Fruit fly (Drosophila melanogaster) whole organism, embryonic: ENCODE results near the gene alpha-Est8.

Experiments used
- Abd-B ChIP-seq: fragments of 200-800 bp; sonication (Bioruptor generic); optimal IDR thresholded peaks from 2 replicates; lab custom pipeline; 2018; ENCODE audit warnings: missing biosample characterization, mild to moderate bottlenecking, missing genetic modification characterization, moderate library complexity
- Awh ChIP-seq: fragments of 200-800 bp; sonication (Bioruptor generic); IDR thresholded peaks from 2 replicates; pipeline ENCODE4, ENCODE4 v1.3.6; 2022; ENCODE audit warnings: missing biosample characterization, missing genetic modification characterization
- B-H1 ChIP-seq: fragments of 200-800 bp; sonication (Bioruptor generic); IDR thresholded peaks from 3 replicates; pipeline ENCODE4 v1.3.6; 2022; ENCODE audit warnings: missing biosample characterization, missing genetic modification characterization
- Bteb2 ChIP-seq: fragments of 200-800 bp; sonication (Bioruptor generic); optimal IDR thresholded peaks from 2 replicates; lab custom pipeline; 2016; ENCODE audit warnings: missing biosample characterization, missing genetic modification characterization
- CG12391 ChIP-seq: fragments of 200-800 bp; sonication (Bioruptor generic); optimal IDR thresholded peaks from 3 replicates; lab custom pipeline; 2018; ENCODE audit warnings: missing biosample characterization, mild to moderate bottlenecking, missing genetic modification characterization, moderate library complexity
- CG12744 ChIP-seq: fragments of 200-800 bp; sonication (Bioruptor generic); optimal IDR thresholded peaks from 2 replicates; lab custom pipeline; 2016; ENCODE audit warnings: missing biosample characterization, missing genetic modification characterization
- CG13775 ChIP-seq: fragments of 200-800 bp; sonication (Bioruptor generic); optimal IDR thresholded peaks from 3 replicates; lab custom pipeline; 2017; ENCODE audit warnings: missing biosample characterization, mild to moderate bottlenecking, missing genetic modification characterization
- CG13894 ChIP-seq: fragments of 200-800 bp; sonication (Bioruptor generic); optimal IDR thresholded peaks from 3 replicates; lab custom pipeline; 2018; ENCODE audit warnings: missing biosample characterization, mild to moderate bottlenecking, missing genetic modification characterization, moderate library complexity
- CG14710 ChIP-seq: fragments of 200-800 bp; sonication (Bioruptor generic); optimal IDR thresholded peaks from 3 replicates; lab custom pipeline; 2019; ENCODE audit warnings: missing biosample characterization, mild to moderate bottlenecking, missing genetic modification characterization, moderate library complexity
- CG17361 ChIP-seq: fragments of 200-800 bp; sonication (Bioruptor generic); IDR thresholded peaks from 3 replicates; pipeline ENCODE4 v1.3.6; 2022; ENCODE audit warnings: missing biosample characterization, missing genetic modification characterization
- CG17568 ChIP-seq: fragments of 200-800 bp; sonication (Bioruptor generic); optimal IDR thresholded peaks from 2 replicates; lab custom pipeline; 2018; ENCODE audit warnings: missing biosample characterization, mild to moderate bottlenecking, missing genetic modification characterization, moderate library complexity
- CG18011 ChIP-seq: fragments of 200-800 bp; sonication (Bioruptor generic); optimal IDR thresholded peaks from 2 replicates; lab custom pipeline; 2017; ENCODE audit warnings: missing biosample characterization, missing genetic modification characterization, mild to moderate bottlenecking, moderate library complexity, missing genotype
- CG18764 ChIP-seq: fragments of 200-800 bp; sonication (Bioruptor generic); optimal IDR thresholded peaks from 3 replicates; lab custom pipeline; 2016; ENCODE audit warnings: missing biosample characterization, missing genetic modification characterization
- CG2712 ChIP-seq: fragments of 200-800 bp; optimal IDR thresholded peaks from 3 replicates; lab custom pipeline; 2019; ENCODE audit warnings: missing biosample characterization, mild to moderate bottlenecking, missing genetic modification characterization, moderate library complexity
- CG30020 ChIP-seq: fragments of 200-800 bp; optimal IDR thresholded peaks from 2 replicates; lab custom pipeline; 2019; ENCODE audit warnings: missing biosample characterization, mild to moderate bottlenecking, missing genetic modification characterization, moderate library complexity
- CG31365 ChIP-seq: fragments of 200-800 bp; sonication (Bioruptor generic); optimal IDR thresholded peaks from 2 replicates; lab custom pipeline; 2018; ENCODE audit warnings: missing biosample characterization, mild to moderate bottlenecking, missing genetic modification characterization
- CG3163 ChIP-seq: fragments of 200-800 bp; sonication (Bioruptor generic); optimal IDR thresholded peaks from 3 replicates; lab custom pipeline; 2016; ENCODE audit warnings: missing biosample characterization, missing genetic modification characterization
- CG33557 ChIP-seq: fragments of 200-800 bp; sonication (Bioruptor generic); optimal IDR thresholded peaks from 2 replicates; lab custom pipeline; 2019; ENCODE audit warnings: missing biosample characterization, mild to moderate bottlenecking, missing genetic modification characterization, moderate library complexity
- CG3726 ChIP-seq: fragments of 200-800 bp; sonication (Bioruptor generic); IDR thresholded peaks from 3 replicates; pipeline ENCODE4, ENCODE4 v1.3.6; 2022; ENCODE audit warnings: missing biosample characterization, missing genetic modification characterization
- CG4617 ChIP-seq: fragments of 200-800 bp; sonication (Bioruptor generic); optimal IDR thresholded peaks from 3 replicates; lab custom pipeline; 2016; ENCODE audit warnings: missing biosample characterization, missing genetic modification characterization, borderline replicate concordance
- CG5245 ChIP-seq: fragments of 200-800 bp; sonication (Bioruptor generic); optimal IDR thresholded peaks from 3 replicates; lab custom pipeline; 2016; ENCODE audit warnings: missing biosample characterization, missing genetic modification characterization
- CG7556 ChIP-seq: fragments of 200-800 bp; sonication (Bioruptor generic); optimal IDR thresholded peaks from 2 replicates; lab custom pipeline; 2017; ENCODE audit warnings: missing biosample characterization, mild to moderate bottlenecking, missing genetic modification characterization
- CG7963 ChIP-seq: fragments of 200-800 bp; sonication (Bioruptor generic); IDR thresholded peaks from 3 replicates; pipeline ENCODE4 v1.3.6; 2022; ENCODE audit warnings: missing biosample characterization, missing genetic modification characterization; ENCODE audit not compliant: partially characterized antibody
- CG8290 ChIP-seq, 3 experiments: fragments of 200-800 bp; sonication (Bioruptor generic); optimal IDR thresholded peaks; 2 replicates each; lab custom pipeline; 2016 to 2019; ENCODE audit warnings: missing biosample characterization in 3 of 3, missing genetic modification characterization in 3 of 3, mild to moderate bottlenecking in 2 of 3, moderate library complexity in 1 of 3
- Dip3 ChIP-seq: fragments of 200-800 bp; sonication (Bioruptor generic); optimal IDR thresholded peaks from 3 replicates; lab custom pipeline; 2016; ENCODE audit warnings: missing biosample characterization, missing genetic modification characterization
- Dp ChIP-seq: fragments of 200-800 bp; sonication (Bioruptor generic); optimal IDR thresholded peaks from 2 replicates; lab custom pipeline; 2018; ENCODE audit warnings: missing biosample characterization, mild to moderate bottlenecking, missing genetic modification characterization, moderate library complexity
- E2f2 ChIP-seq: fragments of 200-800 bp; sonication (Bioruptor generic); IDR thresholded peaks from 2 replicates; pipeline ENCODE4 v1.3.6; 2022; ENCODE audit warnings: missing biosample characterization, missing genetic modification characterization
- HLH54F ChIP-seq: fragments of 200-800 bp; sonication (Bioruptor generic); optimal IDR thresholded peaks from 3 replicates; lab custom pipeline; 2016; ENCODE audit warnings: missing biosample characterization, missing genetic modification characterization
- Lhr ChIP-seq: fragments of 200-800 bp; sonication (Bioruptor generic); optimal IDR thresholded peaks from 3 replicates; lab custom pipeline; 2017; ENCODE audit warnings: mild to moderate bottlenecking, missing biosample characterization, missing genetic modification reagents, missing genetic modification characterization
- NK7.1 ChIP-seq: fragments of 200-800 bp; sonication (Bioruptor generic); optimal IDR thresholded peaks from 3 replicates; lab custom pipeline; 2016; ENCODE audit warnings: missing biosample characterization, missing genetic modification characterization
- Nf-YA ChIP-seq: fragments of 200-800 bp; sonication (Bioruptor generic); IDR thresholded peaks from 2 replicates; pipeline ENCODE4 v1.3.6; 2022; ENCODE audit warnings: missing biosample characterization, missing genetic modification characterization
- NfI ChIP-seq: fragments of 200-800 bp; sonication (Bioruptor generic); optimal IDR thresholded peaks from 3 replicates; lab custom pipeline; 2018; ENCODE audit warnings: missing biosample characterization, mild to moderate bottlenecking, missing genetic modification characterization, moderate library complexity
- Sin3A ChIP-seq: fragments of >200 bp; optimal IDR thresholded peaks from 2 replicates; lab custom pipeline; 2018
- TFAM ChIP-seq: fragments of 200-800 bp; sonication (Bioruptor generic); optimal IDR thresholded peaks from 2 replicates; lab custom pipeline; 2017; ENCODE audit warnings: missing biosample characterization, missing genetic modification characterization, inconsistent platforms
- Trl ChIP-seq, 3 experiments: fragments of >200 bp in 2 of 3; fragments of 200-800 bp in 1 of 3; sonication (Bioruptor generic) in 1 of 3; optimal IDR thresholded peaks; 2 replicates in 1 of 3; 3 replicates in 2 of 3; lab custom pipeline; 2016 to 2017; ENCODE audit warnings: missing biosample characterization in 1 of 3, missing genetic modification characterization in 1 of 3
- bab2 ChIP-seq: fragments of 200-800 bp; sonication (Bioruptor generic); optimal IDR thresholded peaks from 2 replicates; lab custom pipeline; 2016; ENCODE audit warnings: missing biosample characterization, missing genetic modification characterization
- bbx ChIP-seq: fragments of 200-800 bp; sonication (Bioruptor generic); IDR thresholded peaks from 2 replicates; pipeline ENCODE4 v1.3.6; 2022; ENCODE audit warnings: missing biosample characterization, missing genetic modification characterization; ENCODE audit not compliant: partially characterized antibody
- croc ChIP-seq: fragments of 200-800 bp; sonication (Bioruptor generic); conservative IDR thresholded peaks from 3 replicates; pipeline ENCODE4 v1.3.6; 2022; ENCODE audit warnings: missing biosample characterization, missing genetic modification characterization
- disco-r ChIP-seq: fragments of 200-800 bp; sonication (Bioruptor generic); optimal IDR thresholded peaks from 2 replicates; lab custom pipeline; 2016; ENCODE audit warnings: missing biosample characterization, missing genetic modification characterization
- fru ChIP-seq: fragments of >200 bp; optimal IDR thresholded peaks from 2 replicates; lab custom pipeline; 2017
- insv ChIP-seq, 2 experiments: fragments of 200-800 bp; sonication (Bioruptor generic); optimal IDR thresholded peaks; 3 replicates each; lab custom pipeline; 2016 to 2018; ENCODE audit warnings: missing biosample characterization in 2 of 2, missing genetic modification characterization in 2 of 2
- mld ChIP-seq: fragments of 200-800 bp; sonication (Bioruptor generic); IDR thresholded peaks from 3 replicates; pipeline ENCODE4 v1.3.6; 2022; ENCODE audit warnings: missing biosample characterization, missing genetic modification characterization; ENCODE audit not compliant: partially characterized antibody
- otp ChIP-seq: fragments of 200-800 bp; sonication (Bioruptor generic); IDR thresholded peaks from 3 replicates; pipeline ENCODE4, ENCODE4 v1.3.6; 2022; ENCODE audit warnings: missing biosample characterization, missing genetic modification characterization
- pfk ChIP-seq: fragments of 200-800 bp; sonication (Bioruptor generic); optimal IDR thresholded peaks from 2 replicates; lab custom pipeline; 2018; ENCODE audit warnings: missing biosample characterization, mild to moderate bottlenecking, missing genetic modification characterization, moderate library complexity
- pnt ChIP-seq: fragments of 200-800 bp; sonication (Bioruptor generic); optimal IDR thresholded peaks from 3 replicates; lab custom pipeline; 2016; ENCODE audit warnings: missing biosample characterization, missing genetic modification characterization
- ro ChIP-seq: fragments of 200-800 bp; sonication (Bioruptor generic); IDR thresholded peaks from 2 replicates; pipeline ENCODE4 v1.3.6; 2022; ENCODE audit warnings: missing biosample characterization, missing genetic modification characterization
- sens-2 ChIP-seq: fragments of 200-800 bp; sonication (Bioruptor generic); IDR thresholded peaks from 2 replicates; pipeline ENCODE4 v1.3.6; 2022; ENCODE audit warnings: missing biosample characterization, missing genetic modification characterization
- sima ChIP-seq: fragments of 200-800 bp; sonication (Bioruptor generic); optimal IDR thresholded peaks from 2 replicates; lab custom pipeline; 2016; ENCODE audit warnings: missing biosample characterization, missing genetic modification characterization
- tll ChIP-seq, 2 experiments: fragments of 200-800 bp in 1 of 2; fragments of >200 bp in 1 of 2; sonication (Bioruptor generic) in 1 of 2; optimal IDR thresholded peaks; 2 replicates each; lab custom pipeline; 2017 to 2019; ENCODE audit warnings: missing biosample characterization in 2 of 2, missing genetic modification characterization in 2 of 2, mild to moderate bottlenecking in 1 of 2, moderate library complexity in 1 of 2
- twi ChIP-seq: fragments of 200-800 bp; optimal IDR thresholded peaks from 2 replicates; lab custom pipeline; 2019; ENCODE audit warnings: missing biosample characterization, mild to moderate bottlenecking, missing genetic modification characterization, moderate library complexity

Gene alpha-Est8

DNA sequence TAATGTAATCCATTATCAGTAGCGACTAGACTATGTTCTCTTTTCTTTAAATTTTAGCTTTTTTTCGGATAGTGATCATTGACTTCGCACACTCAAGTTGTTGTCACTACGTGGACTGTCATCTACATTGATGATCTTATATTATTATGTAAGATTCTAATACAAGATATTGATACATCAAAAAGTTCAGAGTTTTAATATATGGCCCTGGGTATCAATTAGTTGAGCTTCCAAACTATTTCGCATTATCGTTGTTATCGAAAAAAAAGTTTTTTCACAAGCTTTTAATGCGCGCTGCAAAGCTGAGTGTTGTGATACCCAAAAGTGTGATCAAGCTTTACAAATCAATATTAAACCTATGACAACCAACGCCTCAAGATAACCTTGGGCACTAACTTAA, 23.4 kb downstream of the alpha-Est8 start (continued):
- no peak for TF ChIP-seq CG33557 (GFP tag; lab: Kevin White, UChicago)
- TF ChIP-seq bab2 = no peak
- TF ChIP-seq CG2712 (tag; lab: Kevin White, UChicago) = no peak
- no peak for TF ChIP-seq CG3163 (GFP tag; lab: Kevin White, UChicago)
- TF ChIP-seq insv (GFP tag; optimal IDR thresholded peaks at IDR 0.05; lab: Kevin White, UChicago) = no peak
- TF ChIP-seq CG17568 = no peak
- TF ChIP-seq twi = no peak
- TF ChIP-seq CG17361 = peak; percentile 33; the same call in 2 of the 3 replicates
- no peak for TF ChIP-seq tll (GFP tag; optimal IDR thresholded peaks at IDR 0.05; lab: Kevin White, UChicago)
- TF ChIP-seq CG31365 (tag; lab: Kevin White, UChicago) = no peak
- no peak for TF ChIP-seq Lhr (GFP tag; lab: Kevin White, UChicago)
- no peak for TF ChIP-seq Trl (optimal IDR thresholded peaks at IDR 0.05; lab: Kevin White, UChicago)
- no peak for TF ChIP-seq Trl (GFP tag; optimal IDR thresholded peaks at IDR 0.05; lab: Kevin White, UChicago)
- TF ChIP-seq NK7.1 = no peak
- no peak for TF ChIP-seq CG13775
- no peak for TF ChIP-seq CG14710
- no peak for TF ChIP-seq B-H1 (GFP tag; lab: Robert Waterston, UW)
- TF ChIP-seq CG5245 (GFP tag; lab: Kevin White, UChicago) = no peak
- TF ChIP-seq CG18011 (GFP tag; lab: Kevin White, UChicago) = peak; percentile 97
- TF ChIP-seq sima (GFP tag; lab: Kevin White, UChicago) = no peak
- peak; percentile 13 for TF ChIP-seq Abd-B
- no peak for TF ChIP-seq CG3726 (GFP tag; lab: Robert Waterston, UW)
- TF ChIP-seq disco-r (GFP tag; lab: Kevin White, UChicago) = no peak
- TF ChIP-seq pnt = no peak
- no peak for TF ChIP-seq Dp (GFP tag; lab: Kevin White, UChicago)
- no peak for TF ChIP-seq pfk (GFP tag; lab: Kevin White, UChicago)
- TF ChIP-seq CG12744 (GFP tag; lab: Kevin White, UChicago) = no peak
- TF ChIP-seq Nf-YA (GFP tag; lab: Robert Waterston, UW) = no peak
- TF ChIP-seq TFAM (GFP tag; lab: Kevin White, UChicago) = no peak
- TF ChIP-seq NfI (GFP tag; lab: Kevin White, UChicago) = no peak
- peak; percentile 67; the same call in 2 of the 3 replicates for TF ChIP-seq CG7963 (GFP tag; lab: Robert Waterston, UW)
- TF ChIP-seq sens-2 (GFP tag; lab: Robert Waterston, UW) = no peak
- no peak for TF ChIP-seq Bteb2
- no peak for TF ChIP-seq ro (GFP tag; lab: Robert Waterston, UW)
- no peak; the same call in 1 of the 2 replicates for TF ChIP-seq Awh (GFP tag; lab: Robert Waterston, UW)
- no peak for TF ChIP-seq Sin3A (lab: Kevin White, UChicago)
- 0 out of 3 replicates have a peak, but pooled peaks have one; percentile 11 for TF ChIP-seq mld (GFP tag; lab: Robert Waterston, UW)
- TF ChIP-seq HLH54F (GFP tag; lab: Kevin White, UChicago) = no peak
- TF ChIP-seq E2f2 (GFP tag; lab: Robert Waterston, UW) = 0 out of 2 replicates have a peak, but pooled peaks have one; percentile 8
- peak; percentile 14 for TF ChIP-seq Dip3 (GFP tag; lab: Kevin White, UChicago)
- TF ChIP-seq CG18764 (GFP tag; lab: Kevin White, UChicago) = no peak
- TF ChIP-seq otp (GFP tag; lab: Robert Waterston, UW) = no peak
- no peak for TF ChIP-seq CG30020 (tag; lab: Kevin White, UChicago)
- no peak for TF ChIP-seq fru (lab: Kevin White, UChicago)
- no peak for TF ChIP-seq CG12391 (tag; lab: Kevin White, UChicago)
- no peak for TF ChIP-seq CG4617 (GFP tag; lab: Kevin White, UChicago)
- no peak for TF ChIP-seq CG8290 (GFP tag; optimal IDR thresholded peaks at IDR 0.05; lab: Kevin White, UChicago)
- TF ChIP-seq CG8290 (tag; optimal IDR thresholded peaks at IDR 0.05; lab: Kevin White, UChicago) = peak in 1 of 2 experiments; percentile 60
- peak; percentile 5 for TF ChIP-seq CG13894 (tag; lab: Kevin White, UChicago)
- TF ChIP-seq croc (GFP tag; lab: Robert Waterston, UW) = no peak
- no peak; the same call in 1 of the 2 replicates for TF ChIP-seq bbx
- peak; percentile 12 for TF ChIP-seq CG7556
